Worm (Caenorhabditis elegans) whole organism, dauer: ENCODE measurements around the gene M110.7.

Experiments used
- unc-62 ChIP-seq: sonication (generic microtip); optimal IDR thresholded peaks from 2 replicates; lab custom pipeline; 2017; ENCODE audit warnings: missing biosample characterization, missing genetic modification reagents, missing genetic modification characterization

Gene M110.7

ce11 chrII:8263562-8263961 is 31.0 kb downstream of the M110.7 start:
- no peak for TF ChIP-seq unc-62

- no peak for TF ChIP-seq unc-62
These were observed 32.0 kb downstream of the M110.7 start, which contains the start of gene srdh-1 for ce11 chrII:8264619-8265018. srdh-1 (plus strand) TSS chrII:8264661.

DNA sequence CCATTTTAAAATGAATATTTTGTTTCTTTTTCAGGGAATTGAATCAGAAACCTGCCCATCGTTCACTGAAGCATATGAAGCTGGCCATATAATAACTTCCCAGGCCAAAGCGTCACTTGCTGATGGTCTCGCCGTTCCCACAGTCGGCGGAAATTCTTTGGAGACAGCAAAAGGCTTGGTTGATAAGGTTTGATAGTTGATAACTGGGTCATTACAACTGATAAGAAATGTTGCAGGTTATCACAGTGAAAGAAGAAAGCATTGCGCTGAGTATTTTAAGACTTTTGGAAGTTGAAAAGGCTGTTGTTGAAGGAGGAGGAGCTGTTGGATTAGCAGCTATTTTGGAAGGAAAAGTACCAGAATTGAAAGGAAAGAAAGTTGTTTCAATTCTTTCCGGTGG is 34.0 kb downstream of the M110.7 start:
- TF ChIP-seq unc-62: no peak

ce11 chrII:8267679-8268078 is 35.1 kb downstream of the M110.7 start:
- TF ChIP-seq unc-62: no peak

DNA sequence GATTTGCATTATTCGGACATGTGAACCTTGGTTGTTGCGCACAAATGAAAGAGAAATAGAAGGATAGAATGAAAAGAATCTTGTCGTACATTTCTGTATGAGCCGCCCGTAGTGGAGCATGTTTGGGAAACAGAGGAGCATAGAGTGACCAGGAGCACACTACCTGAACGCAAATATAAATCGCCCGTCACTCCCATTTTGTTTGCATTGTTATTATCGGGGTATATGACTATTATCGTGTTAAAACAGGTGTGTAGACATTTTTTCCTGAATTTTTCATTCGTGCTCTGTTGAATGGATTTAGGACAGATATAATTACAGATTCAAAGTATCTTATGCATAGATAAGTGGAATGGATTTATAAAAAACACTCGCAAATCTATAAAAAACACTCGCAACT is 36.8 kb downstream of the M110.7 start, which contains the start of gene K01C8.2:
Gene K01C8.2, minus strand, starts transcription at position 101 of the 400 bp plus-strand sequence.
- no peak for TF ChIP-seq unc-62

DNA sequence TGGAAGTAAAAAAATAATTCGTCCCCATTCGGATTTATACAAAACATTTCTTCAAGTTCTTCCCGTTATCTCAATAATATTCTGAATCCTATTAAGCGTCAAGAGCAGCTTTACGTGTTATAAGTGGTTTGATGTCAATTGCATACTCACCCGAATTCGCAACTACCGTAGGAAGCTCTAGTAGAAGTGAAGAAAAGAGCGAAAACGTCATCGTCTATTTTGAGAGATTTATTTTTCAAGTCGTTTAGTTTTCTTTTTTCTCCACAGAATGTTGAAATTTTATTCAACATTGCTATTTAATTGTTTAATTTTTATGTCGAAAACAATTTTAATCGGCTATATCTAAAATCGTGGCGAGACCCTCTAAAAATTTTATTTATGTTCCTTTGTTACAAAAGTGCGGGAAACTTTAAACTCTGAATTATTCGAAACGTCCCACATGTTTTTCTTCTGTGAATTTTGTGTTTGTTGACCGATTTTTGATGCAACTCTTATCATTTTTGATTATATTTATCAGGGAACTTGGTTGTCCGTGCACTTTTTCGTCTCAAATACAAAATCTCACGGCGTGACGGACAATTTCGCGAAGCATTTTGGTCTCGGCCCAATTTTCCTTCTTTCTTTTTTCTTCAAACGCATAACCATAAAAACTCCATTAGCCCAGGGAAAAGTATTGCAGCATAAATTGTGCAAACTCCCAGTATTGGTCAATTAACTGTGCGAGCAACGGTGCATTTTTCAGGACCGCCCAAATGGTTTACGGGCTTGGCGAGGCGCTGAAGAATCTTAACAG is 37.5 kb downstream of the M110.7 start, which contains the start of gene tdc-1:
Gene tdc-1, plus strand, starts transcription at position 743 of the 793 bp plus-strand sequence.
- no peak for TF ChIP-seq unc-62

- TF ChIP-seq unc-62: no peak
These were observed 40.5 kb downstream of the M110.7 start for ce11 chrII:8273060-8273459.

DNA sequence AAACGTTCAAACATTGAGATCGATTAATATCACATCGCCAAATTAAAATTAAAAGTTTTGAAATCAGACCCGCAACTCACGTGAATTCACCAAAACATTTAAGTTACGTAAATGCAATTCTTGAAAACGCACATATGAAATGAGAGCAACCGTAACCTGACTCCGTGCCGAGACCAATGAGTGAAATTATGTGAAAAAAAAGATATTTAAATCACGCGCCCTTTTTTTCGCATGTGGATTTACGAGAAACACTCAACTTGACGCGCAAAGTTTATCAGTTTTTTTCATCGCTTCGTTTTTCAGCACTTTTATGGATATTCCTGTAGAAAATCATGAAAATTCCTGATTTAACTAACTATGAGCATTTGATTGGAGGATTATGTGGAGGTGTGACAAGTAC is 43.5 kb downstream of the M110.7 start, which contains the start of the genes gei-14 and slc-25A32:
Gene gei-14, minus strand, starts transcription at position 175 of the 400 bp plus-strand sequence.
Gene slc-25A32, plus strand, starts transcription at position 242 of the 400 bp plus-strand sequence.
- TF ChIP-seq unc-62: no peak

DNA sequence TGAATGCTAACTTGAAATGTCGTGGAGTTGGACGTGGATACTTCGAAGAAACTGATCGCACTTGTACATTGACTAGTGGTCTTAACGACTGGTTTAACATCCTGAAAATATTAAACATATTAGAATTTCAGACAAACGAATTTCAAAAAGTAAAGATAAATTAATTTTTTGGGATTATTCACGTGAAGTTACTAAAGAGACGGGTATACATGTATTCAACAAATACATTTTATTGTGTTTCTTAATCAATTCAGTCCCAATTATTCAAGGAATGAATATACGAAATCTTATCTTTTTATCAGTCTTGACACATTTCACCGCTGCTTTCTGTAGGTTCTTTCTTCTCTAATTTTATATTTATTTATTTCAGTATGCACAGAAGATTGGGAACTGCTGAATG is 45.8 kb downstream of the M110.7 start, which contains the start of the genes mrpl-10 and clec-142:
Gene mrpl-10, minus strand, starts transcription at position 101 of the 400 bp plus-strand sequence.
Gene clec-142, plus strand, starts transcription at position 264 of the 400 bp plus-strand sequence.
- no peak for TF ChIP-seq unc-62

DNA sequence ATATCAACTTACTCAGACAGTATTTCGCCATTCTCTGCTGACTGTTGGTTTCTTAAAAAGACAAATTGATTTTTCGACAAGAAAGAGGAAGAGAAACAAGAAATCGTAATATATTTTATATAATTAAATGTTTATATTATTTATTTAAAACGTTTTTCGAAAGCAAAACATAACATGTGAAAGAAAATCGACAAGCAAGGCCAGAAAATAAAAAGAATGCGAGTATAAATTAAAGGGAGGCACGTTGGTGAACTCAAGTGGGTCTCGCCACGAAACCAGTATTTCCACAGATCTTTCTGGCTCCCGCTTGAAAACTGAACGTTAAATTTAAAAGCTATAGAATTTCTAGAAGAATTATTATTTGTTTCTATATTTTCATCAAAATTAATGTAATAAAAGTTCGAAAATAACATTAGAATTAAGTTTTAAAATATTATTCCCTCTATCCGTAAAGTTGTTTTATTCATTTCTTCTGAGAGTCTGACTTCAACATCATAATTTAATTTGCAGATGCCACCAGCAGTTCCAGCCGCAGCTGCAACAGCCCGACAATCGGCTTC is 50.6 kb downstream of the M110.7 start, which contains the start of the genes nst-1 and cct-4:
Gene nst-1, minus strand, starts transcription at position 51 of the 560 bp plus-strand sequence.
Gene cct-4, plus strand, starts transcription at position 510 of the 560 bp plus-strand sequence.
- no peak for TF ChIP-seq unc-62
